Fruit fly (Drosophila melanogaster) whole organism, pupa: ENCODE data around the gene CG11791.

Source experiments
- CG10348 ChIP-seq: fragments of 200-800 bp; sonication (Bioruptor generic); IDR thresholded peaks from 2 replicates; pipeline ENCODE4 v1.3.6; 2022; ENCODE audit warnings: missing biosample characterization, missing genetic modification characterization
- CG12605 ChIP-seq: fragments of 200-800 bp; sonication (Bioruptor generic); IDR thresholded peaks from 2 replicates; pipeline ENCODE4 v1.3.6; 2022; ENCODE audit warnings: missing biosample characterization, missing genetic modification characterization
- CG13204 ChIP-seq: fragments of 200-800 bp; sonication (Bioruptor generic); optimal IDR thresholded peaks from 2 replicates; lab custom pipeline; 2018; ENCODE audit warnings: missing biosample characterization, mild to moderate bottlenecking, missing genetic modification characterization, moderate library complexity
- CG14655 ChIP-seq: fragments of 200-800 bp; sonication (Bioruptor generic); optimal IDR thresholded peaks from 3 replicates; lab custom pipeline; 2017; ENCODE audit warnings: mild to moderate bottlenecking, missing biosample characterization, missing genetic modification reagents, missing genetic modification characterization
- CG15710 ChIP-seq: fragments of 200-800 bp; sonication (Bioruptor generic); optimal IDR thresholded peaks from 2 replicates; lab custom pipeline; 2018; ENCODE audit warnings: missing biosample characterization, mild to moderate bottlenecking, missing genetic modification characterization, moderate library complexity
- CG17806 ChIP-seq: fragments of 200-800 bp; sonication (Bioruptor generic); optimal IDR thresholded peaks from 2 replicates; lab custom pipeline; 2018; ENCODE audit warnings: missing biosample characterization, mild to moderate bottlenecking, missing genetic modification characterization, moderate library complexity
- CG32121 ChIP-seq: fragments of 200-800 bp; sonication (Bioruptor generic); IDR thresholded peaks from 2 replicates; pipeline ENCODE4 v1.3.6; 2022; ENCODE audit warnings: missing biosample characterization, missing genetic modification characterization
- CG34367 ChIP-seq: fragments of 200-800 bp; sonication (Bioruptor generic); optimal IDR thresholded peaks from 2 replicates; lab custom pipeline; 2018; ENCODE audit warnings: missing biosample characterization, mild to moderate bottlenecking, missing genetic modification characterization
- CG4496 ChIP-seq: fragments of 200-800 bp; sonication (Bioruptor generic); IDR thresholded peaks from 3 replicates; pipeline ENCODE4 v1.3.6; 2022; ENCODE audit warnings: missing biosample characterization, missing genetic modification characterization
- CG8159 ChIP-seq: fragments of 200-800 bp; sonication (Bioruptor generic); optimal IDR thresholded peaks from 3 replicates; lab custom pipeline; 2018; ENCODE audit warnings: missing biosample characterization, mild to moderate bottlenecking, missing genetic modification characterization, moderate library complexity
- CG8301 ChIP-seq: fragments of 200-800 bp; sonication (Bioruptor generic); optimal IDR thresholded peaks from 2 replicates; lab custom pipeline; 2018; ENCODE audit warnings: missing biosample characterization, mild to moderate bottlenecking, missing genetic modification characterization
- CG9948 ChIP-seq: fragments of 200-800 bp; sonication (Bioruptor generic); optimal IDR thresholded peaks from 2 replicates; lab custom pipeline; 2018; ENCODE audit warnings: missing biosample characterization, mild to moderate bottlenecking, missing genetic modification characterization, moderate library complexity
- D1 ChIP-seq: fragments of 200-800 bp; sonication (Bioruptor generic); optimal IDR thresholded peaks from 2 replicates; lab custom pipeline; 2018; ENCODE audit warnings: missing biosample characterization, mild to moderate bottlenecking, missing genetic modification characterization, moderate library complexity
- EcR ChIP-seq: fragments of 200-800 bp; sonication (Bioruptor generic); optimal IDR thresholded peaks from 3 replicates; lab custom pipeline; 2019; ENCODE audit warnings: missing biosample characterization, missing genetic modification characterization, mild to moderate bottlenecking, moderate library complexity, missing genetic modification reagents
- Ets98B ChIP-seq: fragments of 200-800 bp; sonication (Bioruptor generic); IDR thresholded peaks from 2 replicates; pipeline ENCODE4 v1.3.6; 2022; ENCODE audit warnings: missing biosample characterization, missing genetic modification characterization
- Pif1A ChIP-seq: fragments of 200-800 bp; sonication (Bioruptor generic); optimal IDR thresholded peaks from 3 replicates; lab custom pipeline; 2016; ENCODE audit warnings: missing biosample characterization, missing genetic modification characterization
- Pif1B ChIP-seq: fragments of 200-800 bp; sonication (Bioruptor generic); optimal IDR thresholded peaks from 3 replicates; lab custom pipeline; 2016; ENCODE audit warnings: missing biosample characterization, missing genetic modification characterization
- Snoo ChIP-seq: fragments of 200-800 bp; sonication (Bioruptor generic); optimal IDR thresholded peaks from 3 replicates; lab custom pipeline; 2017; ENCODE audit warnings: missing biosample characterization, mild to moderate bottlenecking, missing genetic modification characterization, inconsistent platforms
- fd96Ca ChIP-seq: fragments of 200-800 bp; sonication (Bioruptor generic); IDR thresholded peaks from 3 replicates; pipeline ENCODE4 v1.3.6; 2022; ENCODE audit warnings: missing biosample characterization, missing genetic modification characterization
- gl ChIP-seq: fragments of 200-800 bp; sonication (Bioruptor generic); optimal IDR thresholded peaks from 2 replicates; lab custom pipeline; 2018; ENCODE audit warnings: missing biosample characterization, mild to moderate bottlenecking, missing genetic modification characterization
- rn ChIP-seq: fragments of 200-800 bp; sonication (Bioruptor generic); IDR thresholded peaks from 2 replicates; pipeline ENCODE4 v1.3.6; 2022; ENCODE audit warnings: missing biosample characterization, missing genetic modification characterization

Gene CG11791

DNA sequence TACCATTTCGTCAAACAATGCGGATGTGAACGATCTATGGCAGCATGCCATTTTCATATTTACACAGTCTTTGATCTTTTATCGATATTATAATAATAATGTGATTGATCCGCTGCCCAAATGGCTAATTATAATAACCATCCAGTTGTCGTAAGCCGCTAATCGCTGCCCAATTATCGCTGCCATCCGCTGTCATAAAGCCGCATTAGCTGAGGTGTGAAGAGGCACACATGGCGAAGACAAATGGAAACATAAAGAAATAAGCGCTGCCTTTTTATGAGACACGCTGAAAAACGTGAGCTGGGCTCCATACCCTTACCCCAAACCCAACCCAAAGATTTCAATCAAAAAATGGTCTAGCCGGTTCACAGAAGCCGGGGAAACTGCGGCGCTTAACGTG is 37.4 kb upstream of the CG11791 start:
- TF ChIP-seq fd96Ca (GFP tag; lab: Robert Waterston, UW) (no peak), Snoo (tag; lab: Kevin White, UChicago) (no peak), EcR (GFP tag; lab: Kevin White, UChicago) (no peak), CG10348 (no peak), Ets98B (GFP tag; lab: Robert Waterston, UW) (no peak), D1 (tag; lab: Kevin White, UChicago) (no peak), CG8159 (no peak), gl (tag; lab: Kevin White, UChicago) (no peak), CG14655 (GFP tag; lab: Kevin White, UChicago) (no peak), rn (GFP tag; lab: Robert Waterston, UW) (no peak), CG34367 (tag; lab: Kevin White, UChicago) (no peak), CG4496 (GFP tag; lab: Robert Waterston, UW) (no peak), Pif1A (GFP tag; lab: Kevin White, UChicago) (no peak), CG15710 (tag; lab: Kevin White, UChicago) (no peak), CG9948 (tag; lab: Kevin White, UChicago) (no peak), CG8301 (no peak), CG32121 (GFP tag; lab: Robert Waterston, UW) (no peak), CG12605 (GFP tag; lab: Robert Waterston, UW) (no peak), Pif1B (no peak)

DNA sequence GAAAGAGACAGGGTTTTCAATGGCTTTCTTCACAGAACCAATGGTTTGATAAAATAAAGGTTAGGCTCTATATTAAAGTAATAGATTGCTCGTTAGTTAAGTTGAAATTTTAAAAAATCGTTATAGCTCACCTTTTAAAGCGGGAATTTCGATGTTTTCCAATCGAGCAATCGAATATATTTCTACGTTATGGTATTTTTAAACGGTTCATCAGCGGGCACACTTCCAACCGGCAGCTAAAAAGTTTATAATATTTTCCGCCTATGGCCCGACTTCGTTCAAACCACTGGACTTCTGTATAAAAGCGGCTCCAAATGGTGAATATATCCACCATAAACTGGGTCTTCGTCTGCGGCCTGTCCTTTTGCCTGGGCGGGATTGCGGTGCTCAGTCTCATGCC is 26.4 kb upstream of the CG11791 start, which contains the start of gene beta4GalT7:
beta4GalT7 (plus strand) TSS at position 201 of the 400 bp plus-strand sequence.
- TF ChIP-seq CG13204 (GFP tag; lab: Kevin White, UChicago) (no peak), CG4496 (GFP tag; lab: Robert Waterston, UW) (no peak), CG14655 (GFP tag; lab: Kevin White, UChicago) (no peak), CG8301 (no peak), CG15710 (tag; lab: Kevin White, UChicago) (no peak), Ets98B (GFP tag; lab: Robert Waterston, UW) (no peak), CG9948 (tag; lab: Kevin White, UChicago) (no peak), EcR (GFP tag; lab: Kevin White, UChicago) (no peak), CG8159 (no peak), gl (tag; lab: Kevin White, UChicago) (no peak), CG12605 (GFP tag; lab: Robert Waterston, UW) (no peak)

DNA sequence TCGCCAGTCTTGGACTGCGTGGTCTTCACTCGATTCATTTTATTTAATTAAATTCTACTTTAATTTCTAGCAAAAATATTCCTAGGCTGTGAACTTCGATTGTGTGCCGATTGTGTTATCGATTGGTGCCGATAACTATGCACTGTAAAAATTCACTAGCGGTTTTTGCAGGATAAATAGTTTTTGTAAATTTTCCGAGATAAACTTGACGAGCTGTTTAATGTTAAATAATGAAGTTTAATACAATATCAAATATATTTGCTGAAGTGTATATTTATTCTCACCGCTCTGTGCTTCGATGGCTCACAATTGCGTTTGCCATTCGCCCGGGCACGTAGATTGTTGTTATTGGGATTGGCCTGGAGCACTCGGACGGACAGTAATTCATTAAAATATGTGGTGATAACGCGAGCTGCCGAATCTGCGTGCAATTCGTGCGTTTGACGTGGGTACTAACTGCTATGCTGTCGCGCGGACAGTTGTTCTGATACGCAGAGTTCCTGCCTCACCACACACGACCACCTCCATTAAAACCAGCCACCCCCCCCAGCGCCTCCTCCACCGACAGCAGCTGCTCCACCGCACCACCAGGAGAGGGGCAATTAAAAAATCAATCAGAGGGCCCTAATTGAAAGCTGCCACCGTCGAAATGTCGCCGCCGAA is 24.4 kb upstream of the CG11791 start, which contains the start of the genes EMC6 and Hr96:
EMC6 (minus strand) TSS at position 123 of the 663 bp plus-strand sequence.
Hr96 (plus strand) TSS at position 341 of the 663 bp plus-strand sequence.
- TF ChIP-seq CG10348, result 0 out of 2 replicates have a peak, but pooled peaks have one; percentile 28
- TF ChIP-seq fd96Ca (GFP tag; lab: Robert Waterston, UW), result peak; percentile 93
- TF ChIP-seq Pif1A (GFP tag; lab: Kevin White, UChicago), result no peak
- TF ChIP-seq rn (GFP tag; lab: Robert Waterston, UW), result peak; percentile 85
- TF ChIP-seq Snoo (tag; lab: Kevin White, UChicago), result peak; percentile 91
- TF ChIP-seq CG8159, result peak; percentile 88
- TF ChIP-seq CG9948 (tag; lab: Kevin White, UChicago), result peak; percentile 84
- TF ChIP-seq Pif1B, result peak; percentile 89
- TF ChIP-seq CG17806, result peak; percentile 86
- peak; percentile 18 for TF ChIP-seq EcR (GFP tag; lab: Kevin White, UChicago)
- TF ChIP-seq CG14655 (GFP tag; lab: Kevin White, UChicago), result no peak
- TF ChIP-seq CG13204 (GFP tag; lab: Kevin White, UChicago), result no peak
- peak; percentile 94 for TF ChIP-seq Ets98B (GFP tag; lab: Robert Waterston, UW)
- TF ChIP-seq CG15710 (tag; lab: Kevin White, UChicago), result peak; percentile 87
- no peak for TF ChIP-seq D1 (tag; lab: Kevin White, UChicago)
- TF ChIP-seq CG8301, result peak; percentile 86
- peak; percentile 84 for TF ChIP-seq CG34367 (tag; lab: Kevin White, UChicago)
- TF ChIP-seq CG32121 (GFP tag; lab: Robert Waterston, UW), result peak; percentile 91
- TF ChIP-seq gl (tag; lab: Kevin White, UChicago), result peak; percentile 76
- peak; percentile 69; the same call in 1 of the 2 replicates for TF ChIP-seq CG12605 (GFP tag; lab: Robert Waterston, UW)
- peak; percentile 96 for TF ChIP-seq CG4496 (GFP tag; lab: Robert Waterston, UW)
- TF ChIP-seq, all 21 proteins: peak for 17

DNA sequence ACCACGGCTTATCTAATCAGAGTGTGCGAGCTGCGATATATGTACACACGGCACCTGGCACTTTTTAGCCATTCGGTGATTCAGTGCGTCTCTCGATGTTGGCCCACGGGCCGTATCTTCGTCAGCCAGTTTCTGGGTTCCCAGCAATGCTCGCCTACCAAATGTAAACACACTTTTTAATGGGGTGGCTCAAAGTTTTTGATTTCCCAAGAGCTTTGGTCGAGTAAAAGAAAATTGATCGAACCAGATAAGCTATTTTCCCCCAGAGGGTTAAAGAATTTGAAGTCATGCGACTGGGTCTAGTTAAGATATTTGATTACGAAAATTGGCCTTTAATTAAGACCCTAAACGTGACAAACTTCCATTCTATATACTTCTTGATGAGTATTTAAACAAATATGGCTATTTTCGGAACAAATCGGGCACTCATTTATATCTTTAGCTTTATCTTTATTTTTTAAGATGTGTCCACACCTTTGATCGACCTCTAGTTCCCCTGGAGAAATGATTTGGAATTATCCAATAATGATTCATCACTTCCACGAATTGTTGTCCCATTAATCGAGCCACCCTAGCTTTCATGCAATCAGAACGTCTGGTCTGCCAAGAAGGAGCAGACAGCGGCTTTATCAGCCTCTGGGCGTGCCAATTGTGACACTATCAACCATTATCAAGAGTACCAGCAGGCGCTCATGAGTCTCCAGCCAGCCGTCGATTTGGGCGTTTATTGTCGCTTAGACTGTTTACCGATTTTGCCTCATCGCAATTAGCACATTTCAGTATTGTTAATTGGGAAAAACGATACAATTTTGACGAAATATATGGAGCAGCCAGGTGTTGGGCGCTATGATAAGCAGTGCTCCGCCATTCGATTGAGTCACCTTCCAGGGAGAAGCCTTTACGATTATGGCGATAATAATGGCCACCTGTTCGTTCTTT is 21.9 kb upstream of the CG11791 start:
- TF ChIP-seq CG32121 (GFP tag; lab: Robert Waterston, UW), result 0 out of 2 replicates have a peak, but pooled peaks have one; percentile 28
- peak; percentile 36 for TF ChIP-seq CG15710 (tag; lab: Kevin White, UChicago)
- no peak for TF ChIP-seq CG12605 (GFP tag; lab: Robert Waterston, UW)
- peak; percentile 55 for TF ChIP-seq Snoo (tag; lab: Kevin White, UChicago)
- peak; percentile 18 for TF ChIP-seq CG17806
- TF ChIP-seq CG4496 (GFP tag; lab: Robert Waterston, UW), result no peak
- peak; percentile 25 for TF ChIP-seq CG9948 (tag; lab: Kevin White, UChicago)
- 0 out of 3 replicates have a peak, but pooled peaks have one; percentile 35 for TF ChIP-seq fd96Ca (GFP tag; lab: Robert Waterston, UW)
